Worm (Caenorhabditis elegans) whole organism, early embryonic: ENCODE measurements around the gene pms-2.

ENCODE experiments used
- B0310.2 ChIP-seq: sonication (generic microtip); optimal IDR thresholded peaks from 2 replicates; lab custom pipeline; 2016; ENCODE audit warnings: mild to moderate bottlenecking, missing genetic modification characterization, missing compliant biosample characterization
- F13C5.2 ChIP-seq: sonication (generic microtip); optimal IDR thresholded peaks from 2 replicates; lab custom pipeline; 2017; ENCODE audit warnings: mild to moderate bottlenecking, missing genetic modification characterization, inconsistent platforms, missing compliant biosample characterization
- aly-1 ChIP-seq: sonication (generic microtip); optimal IDR thresholded peaks from 2 replicates; lab custom pipeline; 2016; ENCODE audit warnings: missing genetic modification characterization, missing compliant biosample characterization
- ama-1 ChIP-seq: fragments of 150-350 bp; optimal IDR thresholded peaks from 2 replicates; lab custom pipeline; 2014
- ceh-13 ChIP-seq: fragments of 200-800 bp; sonication (Bioruptor generic); optimal IDR thresholded peaks from 2 replicates; lab custom pipeline; 2018; ENCODE audit warnings: mild to moderate bottlenecking, missing genetic modification characterization, missing compliant biosample characterization
- ceh-36 ChIP-seq: sonication (generic microtip); optimal IDR thresholded peaks from 2 replicates; lab custom pipeline; 2016; ENCODE audit warnings: missing genetic modification characterization, inconsistent platforms, missing compliant biosample characterization
- ets-7 ChIP-seq: sonication (generic microtip); optimal IDR thresholded peaks from 2 replicates; lab custom pipeline; 2016; ENCODE audit warnings: missing genotype, missing genetic modification characterization, missing compliant biosample characterization
- flt-1 ChIP-seq: fragments of 200-800 bp; sonication (Bioruptor generic); IDR thresholded peaks from 2 replicates; pipeline ENCODE4 v1.3.6; 2022; ENCODE audit warnings: missing genetic modification characterization, missing compliant biosample characterization
- hmbx-1 ChIP-seq: sonication (generic microtip); optimal IDR thresholded peaks from 2 replicates; lab custom pipeline; 2016; ENCODE audit warnings: mild to moderate bottlenecking, missing genetic modification characterization, missing compliant biosample characterization
- hmg-4 ChIP-seq: fragments of 200-800 bp; sonication (Bioruptor generic); optimal IDR thresholded peaks from 2 replicates; lab custom pipeline; 2018; ENCODE audit warnings: mild to moderate bottlenecking, missing genetic modification characterization, missing compliant biosample characterization
- hnd-1 ChIP-seq: sonication (generic microtip); optimal IDR thresholded peaks from 2 replicates; lab custom pipeline; 2016; ENCODE audit warnings: missing genetic modification characterization, missing compliant biosample characterization
- pes-1 ChIP-seq: fragments of 200-800 bp; sonication (Bioruptor generic); IDR thresholded peaks from 2 replicates; pipeline ENCODE4 v1.3.6; 2022; ENCODE audit warnings: missing genetic modification reagents, missing genetic modification characterization, missing compliant biosample characterization
- scrt-1 ChIP-seq: fragments of 200-800 bp; sonication (Bioruptor generic); IDR thresholded peaks from 2 replicates; pipeline ENCODE4 v1.3.6; 2022; ENCODE audit warnings: missing genetic modification characterization, missing compliant biosample characterization
- sea-1 ChIP-seq: fragments of 200-800 bp; sonication (Bioruptor generic); conservative IDR thresholded peaks from 2 replicates; pipeline ENCODE4 v1.3.6; 2022; ENCODE audit warnings: missing genetic modification characterization, missing compliant biosample characterization
- tbx-11 ChIP-seq: fragments of 200-800 bp; sonication (Bioruptor generic); IDR thresholded peaks from 2 replicates; pipeline ENCODE4 v1.3.6; 2022; ENCODE audit warnings: missing genetic modification characterization, missing compliant biosample characterization
- tbx-37 ChIP-seq: fragments of 200-800 bp; sonication (Bioruptor generic); conservative IDR thresholded peaks from 2 replicates; pipeline ENCODE4 v1.3.6; 2022; ENCODE audit warnings: missing genetic modification reagents, missing genetic modification characterization, missing compliant biosample characterization
- tra-4 ChIP-seq: sonication (generic microtip); optimal IDR thresholded peaks from 2 replicates; lab custom pipeline; 2017; ENCODE audit warnings: missing genetic modification characterization, missing compliant biosample characterization

pms-2 gene

DNA sequence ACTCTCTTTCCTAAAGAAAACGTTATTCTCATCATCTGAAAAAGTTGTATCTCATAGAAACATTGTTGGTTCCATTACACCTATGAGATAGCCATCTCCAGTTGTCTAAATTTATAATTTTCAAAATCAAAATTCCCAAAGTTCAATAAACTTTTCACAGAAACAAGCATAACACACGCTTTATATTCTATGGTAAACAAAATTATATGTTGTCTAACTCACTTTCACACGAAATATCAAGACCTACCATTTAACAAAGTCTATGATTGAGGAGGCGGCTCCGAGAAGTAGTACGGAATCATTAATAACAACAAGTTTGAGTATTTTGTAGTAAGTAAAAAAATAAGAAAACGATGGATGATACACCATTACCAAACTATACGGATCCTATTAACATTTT, 28.4 kb upstream of the pms-2 start, which contains the start of gene srx-84:
TSS of gene srx-84 (plus strand) at position 301 of the 400 bp plus-strand sequence.
- TF ChIP-seq tbx-11 (no peak), B0310.2 (tag; lab: Kevin White, UChicago) (no peak), hmbx-1 (no peak), ceh-36 (tag; lab: Kevin White, UChicago) (no peak), hmg-4 (GFP tag; lab: Kevin White, UChicago) (no peak), ets-7 (tag; lab: Kevin White, UChicago) (no peak), aly-1 (tag; lab: Kevin White, UChicago) (no peak), ama-1 (lab: Kevin White, UChicago) (no peak), sea-1 (GFP tag; lab: Robert Waterston, UW) (no peak), F13C5.2 (tag; lab: Kevin White, UChicago) (no peak)

DNA sequence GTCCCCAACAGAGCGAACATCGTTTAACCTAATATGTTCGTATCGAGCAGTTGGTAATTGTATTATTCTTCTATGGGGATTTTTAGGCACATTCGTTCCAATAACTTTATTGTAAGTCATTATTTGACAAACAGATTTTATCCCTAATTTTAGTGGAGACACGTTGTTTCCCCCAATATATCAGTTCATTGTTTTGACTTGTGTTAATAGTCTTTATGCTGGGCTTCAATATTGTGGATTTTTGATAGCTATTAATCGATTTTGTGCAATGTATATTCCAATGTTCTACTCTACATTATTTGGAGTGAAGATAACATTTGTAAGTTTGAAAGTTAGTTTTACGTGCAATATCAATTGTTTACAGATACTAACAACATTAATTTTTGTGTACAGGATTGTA, 23.5 kb upstream of the pms-2 start:
- TF ChIP-seq sea-1 (GFP tag; lab: Robert Waterston, UW) (no peak), ets-7 (tag; lab: Kevin White, UChicago) (no peak), ama-1 (lab: Kevin White, UChicago) (no peak), tbx-11 (no peak), ceh-13 (GFP tag; lab: Kevin White, UChicago) (no peak)

DNA sequence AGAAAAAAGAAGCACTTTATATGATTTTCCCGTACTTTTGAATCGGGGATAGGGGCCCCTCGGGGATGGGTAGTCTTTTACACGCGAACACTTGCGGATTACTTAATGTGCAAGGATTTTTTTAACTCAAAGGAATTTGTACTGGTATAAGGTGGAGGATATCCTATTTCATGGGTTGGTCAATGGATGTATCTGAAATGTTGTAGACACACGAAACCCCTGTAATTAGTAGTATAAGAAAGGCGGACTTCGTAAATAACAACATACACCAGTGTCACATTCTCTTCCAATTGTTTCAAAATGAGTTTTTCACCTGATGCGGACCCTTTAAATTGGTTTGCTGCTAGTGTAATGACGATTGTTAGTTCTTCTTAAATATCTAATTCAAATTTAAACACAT, 23.0 kb upstream of the pms-2 start, which contains the start of gene srx-80:
TSS of gene srx-80 (plus strand) at position 301 of the 400 bp plus-strand sequence.
- TF ChIP-seq hnd-1 (tag; lab: Kevin White, UChicago) (no peak), scrt-1 (GFP tag; lab: Robert Waterston, UW) (no peak), F13C5.2 (tag; lab: Kevin White, UChicago) (no peak), ets-7 (tag; lab: Kevin White, UChicago) (no peak), aly-1 (tag; lab: Kevin White, UChicago) (no peak), sea-1 (GFP tag; lab: Robert Waterston, UW) (no peak), flt-1 (GFP tag; lab: Robert Waterston, UW) (no peak)

DNA sequence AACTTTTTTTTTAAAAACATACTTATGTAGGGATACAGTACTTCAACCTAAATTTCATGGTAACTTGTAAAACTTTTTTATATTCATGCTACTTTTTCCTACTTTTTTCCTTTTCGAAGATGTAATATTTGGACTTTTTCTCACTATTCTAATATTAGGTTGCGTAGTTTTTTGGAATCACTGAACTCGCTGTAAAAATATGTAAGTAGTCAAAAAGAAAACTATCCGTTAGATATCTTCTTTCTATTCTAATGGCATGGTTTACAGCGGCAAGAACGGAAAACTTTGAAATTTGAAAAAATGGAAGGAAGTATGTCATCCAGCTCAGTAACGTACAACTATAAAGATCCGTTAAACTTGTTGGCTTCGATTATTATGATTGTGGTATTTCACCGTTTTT, 19.0 kb upstream of the pms-2 start, which contains the start of gene srx-82:
TSS of gene srx-82 (plus strand) at position 301 of the 400 bp plus-strand sequence.
- TF ChIP-seq ceh-36 (tag; lab: Kevin White, UChicago) (no peak), pes-1 (GFP tag; lab: Robert Waterston, UW) (no peak), ceh-13 (GFP tag; lab: Kevin White, UChicago) (no peak), hnd-1 (tag; lab: Kevin White, UChicago) (no peak), F13C5.2 (tag; lab: Kevin White, UChicago) (no peak), scrt-1 (GFP tag; lab: Robert Waterston, UW) (no peak), tbx-37 (GFP tag; lab: Robert Waterston, UW) (no peak), tra-4 (tag; lab: Kevin White, UChicago) (no peak), hmbx-1 (no peak), aly-1 (tag; lab: Kevin White, UChicago) (no peak), ets-7 (tag; lab: Kevin White, UChicago) (no peak), sea-1 (GFP tag; lab: Robert Waterston, UW) (no peak), flt-1 (GFP tag; lab: Robert Waterston, UW) (no peak), B0310.2 (tag; lab: Kevin White, UChicago) (no peak), hmg-4 (GFP tag; lab: Kevin White, UChicago) (no peak), tbx-11 (no peak)

DNA sequence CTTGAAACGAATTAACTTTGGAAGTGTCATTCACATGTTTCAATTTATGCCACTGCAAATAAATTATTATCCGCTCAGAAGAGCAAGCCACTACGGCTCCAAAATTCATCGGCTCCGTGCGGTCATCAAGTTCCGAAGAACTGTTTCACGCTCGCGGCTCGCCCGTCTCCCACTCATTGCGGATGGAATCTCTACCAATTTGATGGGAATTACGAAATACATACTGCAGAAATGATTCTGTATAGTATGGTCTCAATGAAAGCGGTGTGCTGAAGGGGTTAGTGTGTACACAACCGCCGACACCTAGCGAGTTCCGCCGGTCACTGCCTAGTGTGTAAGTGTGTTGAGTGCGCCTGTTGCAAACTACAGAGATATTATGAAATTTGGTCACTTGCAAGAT, 14.7 kb upstream of the pms-2 start:
- TF ChIP-seq flt-1 (GFP tag; lab: Robert Waterston, UW) (no peak), B0310.2 (tag; lab: Kevin White, UChicago) (no peak), aly-1 (tag; lab: Kevin White, UChicago) (no peak)

DNA sequence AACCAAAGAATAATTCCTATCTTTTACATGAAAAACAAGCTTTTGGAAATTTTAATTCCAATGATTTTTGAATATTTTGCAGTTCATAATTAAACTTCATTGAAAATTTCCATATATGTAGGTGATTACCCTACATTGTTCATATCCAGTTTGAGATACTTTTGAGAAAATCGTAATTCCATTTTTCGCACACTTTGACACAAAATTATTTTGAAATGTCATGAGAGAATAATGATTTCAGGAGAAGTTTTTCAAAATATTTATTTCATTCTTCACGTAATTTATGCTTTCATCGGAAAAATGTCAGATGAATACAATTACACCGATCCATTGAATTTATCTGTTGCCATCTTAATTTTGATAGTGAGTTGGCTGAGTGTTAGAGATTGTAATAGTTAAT, 12.8 kb upstream of the pms-2 start, which contains the start of gene srx-88:
TSS of gene srx-88 (plus strand) at position 301 of the 400 bp plus-strand sequence.
- no peak for TF ChIP-seq B0310.2 (tag; lab: Kevin White, UChicago)
- TF ChIP-seq ceh-13 (GFP tag; lab: Kevin White, UChicago), result no peak

DNA sequence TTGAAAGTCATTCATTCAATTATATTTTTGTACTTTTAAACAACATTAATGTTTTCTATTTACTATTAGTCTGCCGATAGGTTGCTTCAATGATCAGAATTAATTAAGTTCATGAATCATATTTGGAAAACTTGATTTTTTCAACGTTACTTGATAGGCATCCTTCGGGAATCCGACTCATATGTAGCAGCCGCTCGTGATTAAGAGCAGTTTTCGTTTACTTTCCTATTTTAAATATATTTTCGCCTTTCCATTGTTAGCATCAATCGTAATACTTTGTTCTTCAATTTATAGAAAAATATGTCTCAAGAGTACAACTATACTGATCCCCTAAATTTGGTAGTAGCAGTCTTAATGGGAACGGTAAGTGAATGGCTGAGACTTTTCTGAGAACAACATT, 10.4 kb upstream of the pms-2 start, which contains the start of gene srx-90:
TSS of gene srx-90 (plus strand) at position 301 of the 400 bp plus-strand sequence.
- TF ChIP-seq aly-1 (tag; lab: Kevin White, UChicago) (no peak), ceh-36 (tag; lab: Kevin White, UChicago) (no peak), tbx-11 (no peak), B0310.2 (tag; lab: Kevin White, UChicago) (no peak), flt-1 (GFP tag; lab: Robert Waterston, UW) (no peak)

DNA sequence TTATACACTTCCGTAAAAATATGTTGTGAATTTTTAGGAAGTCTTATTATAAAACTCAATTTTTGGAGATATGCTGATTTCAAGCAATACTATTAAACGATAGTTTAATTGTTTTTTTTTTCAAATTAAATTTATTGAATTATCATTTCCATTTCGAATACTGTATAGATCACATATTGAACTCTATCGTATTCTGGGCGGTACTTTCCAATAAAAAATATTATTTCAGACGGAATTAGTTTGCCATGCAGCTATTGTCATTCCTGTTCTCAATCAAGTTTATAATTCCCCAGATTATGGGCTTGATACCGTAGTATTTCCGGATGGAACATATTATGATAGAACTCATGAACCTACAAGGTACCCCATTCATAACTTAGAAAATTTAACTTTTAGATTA, 4.2 kb upstream of the pms-2 start:
- TF ChIP-seq tra-4 (tag; lab: Kevin White, UChicago) (no peak), F13C5.2 (tag; lab: Kevin White, UChicago) (no peak), hmg-4 (GFP tag; lab: Kevin White, UChicago) (no peak), ama-1 (lab: Kevin White, UChicago) (no peak), ceh-36 (tag; lab: Kevin White, UChicago) (no peak), flt-1 (GFP tag; lab: Robert Waterston, UW) (no peak), ceh-13 (GFP tag; lab: Kevin White, UChicago) (no peak), hmbx-1 (no peak), tbx-37 (GFP tag; lab: Robert Waterston, UW) (no peak), aly-1 (tag; lab: Kevin White, UChicago) (no peak), sea-1 (GFP tag; lab: Robert Waterston, UW) (no peak)
